Worm (Caenorhabditis elegans) whole organism, L3 larva: ENCODE data around the gene srlf-13.

Experiments
- aly-2 ChIP-seq: fragments of 150-350 bp; optimal IDR thresholded peaks from 2 replicates; lab custom pipeline; 2014; ENCODE audit warnings: missing biosample characterization, missing genetic modification characterization
- ama-1 ChIP-seq: fragments of 150-350 bp; optimal IDR thresholded peaks from 2 replicates; lab custom pipeline; 2018
- ceh-28 ChIP-seq: fragments of 150-350 bp; optimal IDR thresholded peaks from 2 replicates; lab custom pipeline; 2014; ENCODE audit warnings: missing biosample characterization, missing genetic modification reagents, missing genetic modification characterization
- ceh-82 ChIP-seq: fragments of 150-350 bp; optimal IDR thresholded peaks from 2 replicates; lab custom pipeline; 2014; ENCODE audit warnings: missing biosample characterization, missing genetic modification characterization
- ceh-9 ChIP-seq: sonication (generic microtip); optimal IDR thresholded peaks from 2 replicates; lab custom pipeline; 2018; ENCODE audit warnings: missing biosample characterization, missing genetic modification characterization
- daf-12 ChIP-seq: fragments of 150-350 bp; optimal IDR thresholded peaks from 2 replicates; lab custom pipeline; 2014; ENCODE audit warnings: missing biosample characterization, missing genetic modification reagents, missing genetic modification characterization
- egl-27 ChIP-seq: sonication (generic microtip); optimal IDR thresholded peaks from 4 replicates; lab custom pipeline; 2017; ENCODE audit warnings: missing biosample characterization, missing genetic modification reagents, missing genetic modification characterization
- egl-5 ChIP-seq: fragments of 150-350 bp; optimal IDR thresholded peaks from 2 replicates; lab custom pipeline; 2017; ENCODE audit warnings: missing biosample characterization, missing genetic modification reagents, missing genetic modification characterization, inconsistent platforms
- elt-1 ChIP-seq: fragments of 150-350 bp; optimal IDR thresholded peaks from 2 replicates; lab custom pipeline; 2014; ENCODE audit warnings: missing biosample characterization, missing genetic modification characterization
- elt-3 ChIP-seq, 3 experiments: fragments of 150-350 bp in 1 of 3; sonication (generic microtip) in 2 of 3; optimal IDR thresholded peaks; 2 replicates in 2 of 3; 4 replicates in 1 of 3; lab custom pipeline; 2014 to 2017; ENCODE audit warnings: missing biosample characterization in 3 of 3, missing genetic modification characterization in 3 of 3
- eor-1 ChIP-seq, 2 experiments: fragments of 150-350 bp; optimal IDR thresholded peaks; 2 replicates each; lab custom pipeline; 2014 to 2018; ENCODE audit warnings: missing biosample characterization in 2 of 2, missing genetic modification characterization in 2 of 2
- fkh-10 ChIP-seq: sonication (generic microtip); optimal IDR thresholded peaks from 2 replicates; lab custom pipeline; 2017; ENCODE audit warnings: missing biosample characterization, missing genetic modification reagents, missing genetic modification characterization
- fkh-2 ChIP-seq: fragments of 150-350 bp; optimal IDR thresholded peaks from 2 replicates; lab custom pipeline; 2014; ENCODE audit warnings: missing biosample characterization, missing genetic modification reagents, missing genetic modification characterization
- fos-1 ChIP-seq: fragments of 150-350 bp; optimal IDR thresholded peaks from 2 replicates; lab custom pipeline; 2014; ENCODE audit warnings: missing biosample characterization, missing genetic modification characterization
- hmg-11 ChIP-seq: sonication (generic microtip); optimal IDR thresholded peaks from 2 replicates; lab custom pipeline; 2016; ENCODE audit warnings: missing genetic modification characterization, missing compliant biosample characterization
- jun-1 ChIP-seq: fragments of 150-350 bp; optimal IDR thresholded peaks from 2 replicates; lab custom pipeline; 2014; ENCODE audit warnings: missing biosample characterization, missing genetic modification reagents, missing genetic modification characterization
- lin-15B ChIP-seq: fragments of 150-350 bp; optimal IDR thresholded peaks from 2 replicates; lab custom pipeline; 2014; ENCODE audit warnings: missing biosample characterization, missing genetic modification characterization
- lin-39 ChIP-seq: fragments of 150-350 bp; optimal IDR thresholded peaks from 2 replicates; lab custom pipeline; 2018; ENCODE audit warnings: missing biosample characterization, missing genetic modification reagents, missing genetic modification characterization
- lsy-12 ChIP-seq: sonication (generic microtip); optimal IDR thresholded peaks from 2 replicates; lab custom pipeline; 2016; ENCODE audit warnings: mild to moderate bottlenecking, missing genetic modification characterization, missing compliant biosample characterization
- mdl-1 ChIP-seq: fragments of 150-350 bp; optimal IDR thresholded peaks from 2 replicates; lab custom pipeline; 2014; ENCODE audit warnings: missing biosample characterization, missing genetic modification characterization
- mml-1 ChIP-seq: fragments of 150-350 bp; sonication (generic microtip); optimal IDR thresholded peaks from 3 replicates; lab custom pipeline; 2014; ENCODE audit warnings: missing biosample characterization, missing genetic modification characterization
- nfya-1 ChIP-seq: sonication (generic microtip); optimal IDR thresholded peaks from 2 replicates; lab custom pipeline; 2017; ENCODE audit warnings: missing genetic modification characterization, mild to moderate bottlenecking, missing compliant biosample characterization, antibody characterized with exemption, moderate library complexity; ENCODE audit not compliant: insufficient read depth
- nhr-11 ChIP-seq: fragments of 150-350 bp; optimal IDR thresholded peaks from 2 replicates; lab custom pipeline; 2014; ENCODE audit warnings: missing biosample characterization, missing genetic modification characterization
- nhr-12 ChIP-seq: fragments of 150-350 bp; optimal IDR thresholded peaks from 2 replicates; lab custom pipeline; 2014; ENCODE audit warnings: missing biosample characterization, missing genetic modification characterization
- nhr-23 ChIP-seq: fragments of 150-350 bp; optimal IDR thresholded peaks from 2 replicates; lab custom pipeline; 2014; ENCODE audit warnings: missing biosample characterization, missing genetic modification reagents, missing genetic modification characterization
- nhr-25 ChIP-seq: sonication (generic microtip); optimal IDR thresholded peaks from 2 replicates; lab custom pipeline; 2017; ENCODE audit warnings: missing biosample characterization, missing genetic modification characterization
- nhr-43 ChIP-seq: sonication (generic microtip); optimal IDR thresholded peaks from 2 replicates; lab custom pipeline; 2016; ENCODE audit warnings: mild to moderate bottlenecking, missing genetic modification characterization, missing compliant biosample characterization; ENCODE audit not compliant: poor library complexity, severe bottlenecking
- nhr-67 ChIP-seq: fragments of 150-350 bp; optimal IDR thresholded peaks from 2 replicates; lab custom pipeline; 2014; ENCODE audit warnings: missing biosample characterization, missing genetic modification characterization
- nhr-76 ChIP-seq: fragments of 150-350 bp; sonication (generic microtip); optimal IDR thresholded peaks from 5 replicates; lab custom pipeline; 2014; ENCODE audit warnings: missing biosample characterization, missing genetic modification characterization
- nhr-77 ChIP-seq: fragments of 150-350 bp; optimal IDR thresholded peaks from 2 replicates; lab custom pipeline; 2014; ENCODE audit warnings: missing biosample characterization, missing genetic modification characterization
- pha-4 ChIP-seq: fragments of 150-350 bp; optimal IDR thresholded peaks from 2 replicates; lab custom pipeline; 2014; ENCODE audit warnings: missing biosample characterization, missing genetic modification reagents, missing genetic modification characterization
- sea-2 ChIP-seq: fragments of 150-350 bp; sonication (generic microtip); optimal IDR thresholded peaks from 4 replicates; lab custom pipeline; 2014; ENCODE audit warnings: missing biosample characterization, missing genetic modification reagents, missing genetic modification characterization
- skn-1 ChIP-seq: fragments of 150-350 bp; optimal IDR thresholded peaks from 2 replicates; lab custom pipeline; 2014; ENCODE audit warnings: missing biosample characterization, missing genetic modification characterization
- snpc-4 ChIP-seq: fragments of 150-350 bp; optimal IDR thresholded peaks from 2 replicates; lab custom pipeline; 2014; ENCODE audit warnings: missing biosample characterization, missing genetic modification characterization
- tbx-2 ChIP-seq: sonication (generic microtip); optimal IDR thresholded peaks from 2 replicates; lab custom pipeline; 2016; ENCODE audit warnings: mild to moderate bottlenecking, missing genetic modification characterization, missing compliant biosample characterization
- unc-39 ChIP-seq: sonication (generic microtip); optimal IDR thresholded peaks from 4 replicates; lab custom pipeline; 2017; ENCODE audit warnings: missing biosample characterization, missing genetic modification characterization
- unc-62 ChIP-seq: fragments of 150-350 bp; sonication (generic microtip); optimal IDR thresholded peaks from 4 replicates; lab custom pipeline; 2014; ENCODE audit warnings: missing biosample characterization, missing genetic modification reagents, missing genetic modification characterization
- zag-1 ChIP-seq: fragments of 150-350 bp; optimal IDR thresholded peaks from 2 replicates; lab custom pipeline; 2014; ENCODE audit warnings: missing biosample characterization, missing genetic modification characterization
- ztf-4 ChIP-seq: fragments of 150-350 bp; optimal IDR thresholded peaks from 2 replicates; lab custom pipeline; 2014; ENCODE audit warnings: missing biosample characterization, missing genetic modification characterization

srlf-13 gene

ce11 chrIV:10880264-10880663 is 16.1 kb downstream of the srlf-13 start, which contains the start of gene fipr-15:
TSS of gene fipr-15 (plus strand) at chrIV:10880564.
- no peak for TF ChIP-seq nhr-23 (tag; lab: Kevin White, UChicago)
- no peak for TF ChIP-seq mml-1 (tag; lab: Kevin White, UChicago)
- no peak for TF ChIP-seq fkh-10
- no peak for TF ChIP-seq skn-1
- no peak for TF ChIP-seq nhr-12 (tag; lab: Kevin White, UChicago)
- TF ChIP-seq eor-1 (tag; optimal IDR thresholded peaks at IDR 0.05; lab: Kevin White, UChicago): no peak
- no peak for TF ChIP-seq nhr-67 (tag; lab: Kevin White, UChicago)
- TF ChIP-seq nfya-1 (tag; lab: Kevin White, UChicago): no peak
- no peak for TF ChIP-seq lsy-12 (tag; lab: Kevin White, UChicago)
- TF ChIP-seq elt-1: no peak
- no peak for TF ChIP-seq hmg-11 (tag; lab: Kevin White, UChicago)
- no peak for TF ChIP-seq ceh-9 (tag; lab: Kevin White, UChicago)

- TF ChIP-seq zag-1 (no peak), aly-2 (tag; lab: Kevin White, UChicago) (no peak), unc-39 (no peak), elt-3 (tag; optimal IDR thresholded peaks at IDR 0.05; lab: Kevin White, UChicago) (no peak), pha-4 (tag; lab: Kevin White, UChicago) (no peak), nhr-77 (no peak), skn-1 (no peak), sea-2 (no peak), lin-39 (tag; lab: Kevin White, UChicago) (no peak)
These were observed 16.9 kb downstream of the srlf-13 start, which contains the start of gene sdz-13 for ce11 chrIV:10879542-10879941. TSS of gene sdz-13 (minus strand) at chrIV:10879642.

- TF ChIP-seq aly-2 (tag; lab: Kevin White, UChicago) (no peak), snpc-4 (no peak), ama-1 (lab: Kevin White, UChicago) (no peak), eor-1 (tag; optimal IDR thresholded peaks at IDR 0.05; lab: Kevin White, UChicago) (no peak), mdl-1 (no peak), lin-15B (tag; lab: Kevin White, UChicago) (no peak), nhr-76 (tag; lab: Kevin White, UChicago) (no peak), nhr-25 (tag; lab: Kevin White, UChicago) (no peak), nhr-43 (tag; lab: Kevin White, UChicago) (no peak), nhr-12 (tag; lab: Kevin White, UChicago) (no peak), jun-1 (no peak), zag-1 (no peak)
- TF ChIP-seq, all 47 proteins: peak for 0
These were observed 19.6 kb downstream of the srlf-13 start, which contains the start of gene fipr-14 for ce11 chrIV:10876844-10877243. TSS of gene fipr-14 (plus strand) at chrIV:10877144.

ce11 chrIV:10874527-10874926 is 21.9 kb downstream of the srlf-13 start, which contains the start of gene F13E9.12:
TSS of gene F13E9.12 (minus strand) at chrIV:10874627.
- peak; percentile 35 for TF ChIP-seq elt-1
- no peak for TF ChIP-seq unc-39
- TF ChIP-seq jun-1: no peak

ce11 chrIV:10870158-10870557 is 26.3 kb downstream of the srlf-13 start:
- TF ChIP-seq egl-27: no peak
- no peak for TF ChIP-seq ztf-4 (tag; lab: Kevin White, UChicago)
- TF ChIP-seq skn-1: no peak
- TF ChIP-seq ceh-82 (tag; lab: Kevin White, UChicago): no peak
- no peak for TF ChIP-seq tbx-2 (tag; lab: Kevin White, UChicago)
- no peak for TF ChIP-seq daf-12 (tag; lab: Kevin White, UChicago)
- no peak for TF ChIP-seq lin-15B (tag; lab: Kevin White, UChicago)
- TF ChIP-seq nhr-25 (tag; lab: Kevin White, UChicago): no peak
- TF ChIP-seq nhr-23 (tag; lab: Kevin White, UChicago): no peak
- TF ChIP-seq nhr-67 (tag; lab: Kevin White, UChicago): no peak
- TF ChIP-seq aly-2 (tag; lab: Kevin White, UChicago): no peak
- TF ChIP-seq egl-5 (tag; lab: Kevin White, UChicago): no peak
- TF ChIP-seq unc-62 (GFP tag; lab: Kevin White, UChicago): no peak
- TF ChIP-seq fkh-2 (tag; lab: Kevin White, UChicago): no peak
- no peak for TF ChIP-seq pha-4 (tag; lab: Kevin White, UChicago)
- TF ChIP-seq hmg-11 (tag; lab: Kevin White, UChicago): no peak
- TF ChIP-seq ama-1 (lab: Kevin White, UChicago): no peak
- no peak for TF ChIP-seq ceh-28 (tag; lab: Kevin White, UChicago)
- TF ChIP-seq nhr-11 (tag; lab: Kevin White, UChicago): no peak
- TF ChIP-seq fos-1 (tag; lab: Kevin White, UChicago): no peak
